Fruit fly (Drosophila melanogaster) whole organism, embryonic: ENCODE data around the gene CG7071.
A peak's percentile ranks its signal among the peaks of the same experiment; 100 is the strongest.

Experiments
- Abd-B ChIP-seq: fragments of 200-800 bp; sonication (Bioruptor generic); optimal IDR thresholded peaks from 2 replicates; lab custom pipeline; 2018; ENCODE audit warnings: missing biosample characterization, mild to moderate bottlenecking, missing genetic modification characterization, moderate library complexity
- Aef1 ChIP-seq: fragments of 200-800 bp; sonication (Bioruptor generic); IDR thresholded peaks from 3 replicates; pipeline ENCODE4 v1.3.6; 2022; ENCODE audit warnings: missing biosample characterization, missing genetic modification characterization
- Atf-2 ChIP-seq: fragments of 200-800 bp; sonication (Bioruptor generic); optimal IDR thresholded peaks from 2 replicates; lab custom pipeline; 2016; ENCODE audit warnings: missing biosample characterization, missing genetic modification characterization
- Atf6 ChIP-seq: fragments of 200-800 bp; sonication (Bioruptor generic); IDR thresholded peaks from 2 replicates; pipeline ENCODE4 v1.3.6; 2022; ENCODE audit warnings: missing biosample characterization, missing genetic modification characterization
- CG11247 ChIP-seq: fragments of 200-800 bp; sonication (Bioruptor generic); IDR thresholded peaks from 2 replicates; pipeline ENCODE4 v1.3.6; 2022; ENCODE audit warnings: missing biosample characterization, missing genetic modification characterization
- CG12071 ChIP-seq: fragments of 200-800 bp; sonication (Bioruptor generic); optimal IDR thresholded peaks from 3 replicates; lab custom pipeline; 2018; ENCODE audit warnings: missing biosample characterization, mild to moderate bottlenecking, missing genetic modification characterization
- CG12299 ChIP-seq: fragments of 200-800 bp; sonication (Bioruptor generic); optimal IDR thresholded peaks from 2 replicates; lab custom pipeline; 2018; ENCODE audit warnings: missing biosample characterization, mild to moderate bottlenecking, missing genetic modification characterization
- CG14014 ChIP-seq: fragments of 200-800 bp; sonication (Bioruptor generic); IDR thresholded peaks from 2 replicates; pipeline ENCODE4 v1.3.6; 2022; ENCODE audit warnings: missing biosample characterization, missing genetic modification characterization
- CG14667 ChIP-seq: fragments of 200-800 bp; sonication (Bioruptor generic); IDR thresholded peaks from 2 replicates; pipeline ENCODE4 v1.3.6; 2022; ENCODE audit warnings: missing biosample characterization, missing genetic modification characterization
- CG15514 ChIP-seq: fragments of 200-800 bp; sonication (Bioruptor generic); optimal IDR thresholded peaks from 3 replicates; lab custom pipeline; 2017; ENCODE audit warnings: missing biosample characterization, missing genetic modification characterization, mild to moderate bottlenecking, moderate library complexity, missing genetic modification reagents
- CG17328 ChIP-seq: fragments of 200-800 bp; sonication (Bioruptor generic); IDR thresholded peaks from 2 replicates; pipeline ENCODE4 v1.3.6; 2022; ENCODE audit warnings: missing biosample characterization, missing genetic modification characterization
- CG31224 ChIP-seq: fragments of 200-800 bp; sonication (Bioruptor generic); IDR thresholded peaks from 2 replicates; pipeline ENCODE4 v1.3.6; 2022; ENCODE audit warnings: missing biosample characterization, missing genetic modification characterization
- CG31388 ChIP-seq: fragments of 200-800 bp; sonication (Bioruptor generic); optimal IDR thresholded peaks from 2 replicates; lab custom pipeline; 2016; ENCODE audit warnings: missing biosample characterization, missing genetic modification characterization
- CG32532 ChIP-seq: fragments of 200-800 bp; sonication (Bioruptor generic); IDR thresholded peaks from 2 replicates; pipeline ENCODE4 v1.3.6; 2022; ENCODE audit warnings: missing biosample characterization, missing genetic modification characterization
- CG42726 ChIP-seq: fragments of 200-800 bp; sonication (Bioruptor generic); IDR thresholded peaks from 2 replicates; pipeline ENCODE4 v1.3.6; 2022; ENCODE audit warnings: missing biosample characterization, missing genetic modification characterization; ENCODE audit not compliant: partially characterized antibody
- CG4360 ChIP-seq: fragments of 200-800 bp; sonication (Bioruptor generic); IDR thresholded peaks from 2 replicates; pipeline ENCODE4 v1.3.6; 2022; ENCODE audit warnings: missing biosample characterization, missing genetic modification characterization
- CG5953 ChIP-seq: fragments of 200-800 bp; sonication (Bioruptor generic); IDR thresholded peaks from 2 replicates; pipeline ENCODE4 v1.3.6; 2022; ENCODE audit warnings: missing biosample characterization, missing genetic modification characterization
- CG6683 ChIP-seq: fragments of 200-800 bp; sonication (Bioruptor generic); optimal IDR thresholded peaks from 2 replicates; lab custom pipeline; 2017; ENCODE audit warnings: missing biosample characterization, mild to moderate bottlenecking, missing genetic modification characterization, missing genetic modification reagents
- CG7963 ChIP-seq: fragments of 200-800 bp; sonication (Bioruptor generic); IDR thresholded peaks from 3 replicates; pipeline ENCODE4 v1.3.6; 2022; ENCODE audit warnings: missing biosample characterization, missing genetic modification characterization; ENCODE audit not compliant: partially characterized antibody
- CG8478 ChIP-seq: fragments of >200 bp; optimal IDR thresholded peaks from 2 replicates; lab custom pipeline; 2018
- CG8765 ChIP-seq: fragments of 200-800 bp; sonication (Bioruptor generic); IDR thresholded peaks from 2 replicates; pipeline ENCODE4 v1.3.6; 2022; ENCODE audit warnings: missing biosample characterization, missing genetic modification characterization
- CG9727 ChIP-seq: fragments of 200-800 bp; sonication (Bioruptor generic); optimal IDR thresholded peaks from 3 replicates; lab custom pipeline; 2017; ENCODE audit warnings: missing biosample characterization, mild to moderate bottlenecking, missing genetic modification characterization
- CTCF ChIP-seq: fragments of 200-800 bp; sonication (Bioruptor generic); optimal IDR thresholded peaks from 2 replicates; lab custom pipeline; 2017; ENCODE audit warnings: missing biosample characterization, mild to moderate bottlenecking, missing genetic modification characterization, moderate library complexity
- Camta ChIP-seq: fragments of 200-800 bp; sonication (Bioruptor generic); optimal IDR thresholded peaks from 2 replicates; lab custom pipeline; 2016; ENCODE audit warnings: missing biosample characterization, missing genetic modification characterization
- CoRest ChIP-seq: fragments of 200-800 bp; sonication (Bioruptor generic); optimal IDR thresholded peaks from 3 replicates; lab custom pipeline; 2018; ENCODE audit warnings: missing biosample characterization, mild to moderate bottlenecking, missing genetic modification characterization, moderate library complexity
- Dek ChIP-seq: fragments of 200-800 bp; sonication (Bioruptor generic); optimal IDR thresholded peaks from 3 replicates; lab custom pipeline; 2019; ENCODE audit warnings: missing biosample characterization, mild to moderate bottlenecking, missing genetic modification characterization, moderate library complexity
- Fer1 ChIP-seq: fragments of 200-800 bp; sonication (Bioruptor generic); optimal IDR thresholded peaks from 2 replicates; lab custom pipeline; 2017; ENCODE audit warnings: missing biosample characterization, mild to moderate bottlenecking, missing genetic modification characterization
- Gug ChIP-seq: fragments of 200-800 bp; sonication (Bioruptor generic); IDR thresholded peaks from 4 replicates; pipeline ENCODE4 v1.3.6; 2022; ENCODE audit warnings: missing biosample characterization, missing genetic modification characterization
- HLH3B ChIP-seq: fragments of 200-800 bp; sonication (Bioruptor generic); IDR thresholded peaks from 2 replicates; pipeline ENCODE4 v1.3.6; 2022; ENCODE audit warnings: missing biosample characterization, missing genetic modification characterization
- Hsf ChIP-seq: fragments of 200-800 bp; sonication (Bioruptor generic); optimal IDR thresholded peaks from 3 replicates; lab custom pipeline; 2016; ENCODE audit warnings: missing biosample characterization, missing genetic modification characterization
- Meics ChIP-seq: fragments of 200-800 bp; sonication (Bioruptor generic); optimal IDR thresholded peaks from 2 replicates; lab custom pipeline; 2017; ENCODE audit warnings: missing biosample characterization, mild to moderate bottlenecking, missing genetic modification characterization
- NC2α ChIP-seq: fragments of 200-800 bp; sonication (Bioruptor generic); optimal IDR thresholded peaks from 2 replicates; lab custom pipeline; 2016; ENCODE audit warnings: missing biosample characterization, missing genetic modification characterization
- NFAT ChIP-seq: fragments of 200-800 bp; sonication (Bioruptor generic); IDR thresholded peaks from 2 replicates; pipeline ENCODE4 v1.3.6; 2022; ENCODE audit warnings: missing biosample characterization, missing genetic modification characterization
- Nf-YB ChIP-seq: fragments of 200-800 bp; sonication (Bioruptor generic); optimal IDR thresholded peaks from 3 replicates; lab custom pipeline; 2019; ENCODE audit warnings: missing biosample characterization, mild to moderate bottlenecking, missing genetic modification characterization, moderate library complexity
- PHDP ChIP-seq: fragments of 200-800 bp; sonication (Bioruptor generic); optimal IDR thresholded peaks from 3 replicates; lab custom pipeline; 2018; ENCODE audit warnings: missing biosample characterization, mild to moderate bottlenecking, missing genetic modification characterization, moderate library complexity
- Rx ChIP-seq: fragments of 200-800 bp; sonication (Bioruptor generic); IDR thresholded peaks from 2 replicates; pipeline ENCODE4 v1.3.6; 2022; ENCODE audit warnings: missing biosample characterization, missing genetic modification characterization
- Sry-β ChIP-seq: fragments of 200-800 bp; sonication (Bioruptor generic); optimal IDR thresholded peaks from 2 replicates; lab custom pipeline; 2018; ENCODE audit warnings: missing biosample characterization, mild to moderate bottlenecking, missing genetic modification characterization, moderate library complexity
- bcd ChIP-seq: fragments of 200-800 bp; sonication (Bioruptor generic); optimal IDR thresholded peaks from 2 replicates; lab custom pipeline; 2017; ENCODE audit warnings: missing biosample characterization, mild to moderate bottlenecking, missing genetic modification characterization
- cas ChIP-seq: fragments of 200-800 bp; sonication (Bioruptor generic); IDR thresholded peaks from 2 replicates; pipeline ENCODE4 v1.3.6; 2022; ENCODE audit warnings: missing biosample characterization, missing genetic modification characterization
- esg ChIP-seq: fragments of 200-800 bp; sonication (Bioruptor generic); conservative IDR thresholded peaks from 2 replicates; pipeline ENCODE4 v1.3.6; 2022; ENCODE audit warnings: missing biosample characterization, missing genetic modification characterization
- eve ChIP-seq, 2 experiments: fragments of >200 bp; optimal IDR thresholded peaks; 2 replicates each; lab custom pipeline; 2017; ENCODE audit warnings: missing biosample characterization in 2 of 2, missing genetic modification characterization in 2 of 2
- grau ChIP-seq: fragments of 200-800 bp; optimal IDR thresholded peaks from 3 replicates; lab custom pipeline; 2019; ENCODE audit warnings: missing biosample characterization, mild to moderate bottlenecking, missing genetic modification characterization, moderate library complexity
- maf-S ChIP-seq: fragments of 200-800 bp; sonication (Bioruptor generic); optimal IDR thresholded peaks from 2 replicates; lab custom pipeline; 2016; ENCODE audit warnings: missing biosample characterization, missing genetic modification characterization
- mld ChIP-seq: fragments of 200-800 bp; sonication (Bioruptor generic); IDR thresholded peaks from 3 replicates; pipeline ENCODE4 v1.3.6; 2022; ENCODE audit warnings: missing biosample characterization, missing genetic modification characterization; ENCODE audit not compliant: partially characterized antibody
- nmo ChIP-seq: fragments of 200-800 bp; sonication (Bioruptor generic); optimal IDR thresholded peaks from 2 replicates; lab custom pipeline; 2018; ENCODE audit warnings: missing biosample characterization, mild to moderate bottlenecking, missing genetic modification characterization, moderate library complexity
- odd ChIP-seq: fragments of 200-800 bp; sonication (Bioruptor generic); optimal IDR thresholded peaks from 2 replicates; lab custom pipeline; 2017; ENCODE audit warnings: missing biosample characterization, mild to moderate bottlenecking, missing genetic modification characterization
- sima ChIP-seq: fragments of 200-800 bp; sonication (Bioruptor generic); optimal IDR thresholded peaks from 2 replicates; lab custom pipeline; 2016; ENCODE audit warnings: missing biosample characterization, missing genetic modification characterization
- sr ChIP-seq: fragments of 200-800 bp; sonication (Bioruptor generic); IDR thresholded peaks from 3 replicates; pipeline ENCODE4 v1.3.6; 2022; ENCODE audit warnings: missing biosample characterization, missing genetic modification characterization
- trh ChIP-seq: fragments of 200-800 bp; sonication (Bioruptor generic); optimal IDR thresholded peaks from 2 replicates; lab custom pipeline; 2016; ENCODE audit warnings: missing biosample characterization, missing genetic modification characterization
- unc-4 ChIP-seq: fragments of 200-800 bp; sonication (Bioruptor generic); IDR thresholded peaks from 2 replicates; pipeline ENCODE4 v1.3.6; 2022; ENCODE audit warnings: missing biosample characterization, missing genetic modification characterization; ENCODE audit not compliant: partially characterized antibody

Gene CG7071

DNA sequence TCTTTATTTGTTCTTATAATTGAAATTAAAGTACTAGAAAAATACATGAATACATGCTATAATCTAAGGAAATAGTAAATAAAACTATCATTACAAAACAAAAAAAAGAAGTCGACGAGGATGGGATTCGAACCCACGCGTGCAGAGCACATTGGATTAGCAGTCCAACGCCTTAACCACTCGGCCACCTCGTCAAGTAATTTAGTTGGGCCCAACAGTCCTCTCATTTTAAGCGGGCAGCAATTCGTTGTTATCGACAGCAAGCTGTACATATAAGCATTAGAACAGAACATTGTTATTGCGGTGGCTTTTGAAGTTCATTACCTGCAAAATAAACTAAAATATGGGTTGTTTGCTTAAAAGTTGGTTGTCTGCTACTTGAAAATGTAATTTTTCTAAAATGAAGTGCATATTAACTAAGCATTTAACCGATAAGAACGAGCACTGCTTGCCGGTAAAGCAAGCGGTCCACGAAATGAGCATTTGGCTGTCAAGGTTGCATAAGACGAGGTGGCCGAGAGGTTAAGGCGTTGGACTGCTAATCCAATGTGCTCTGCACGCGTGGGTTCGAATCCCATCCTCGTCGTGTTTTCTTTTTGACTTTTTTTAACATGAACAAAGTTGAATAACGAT lies 34.8 kb downstream of the CG7071 start (continued):
- TF ChIP-seq maf-S (GFP tag; lab: Kevin White, UChicago) (no peak), CG8478 (lab: Kevin White, UChicago) (peak; percentile 81), CG17328 (0 out of 2 replicates have a peak, but pooled peaks have one; percentile 20), CG11247 (no peak), CG42726 (GFP tag; lab: Robert Waterston, UW) (peak; percentile 96), cas (GFP tag; lab: Robert Waterston, UW) (no peak), Atf6 (GFP tag; lab: Robert Waterston, UW) (0 out of 2 replicates have a peak, but pooled peaks have one; percentile 27), CG4360 (GFP tag; lab: Robert Waterston, UW) (0 out of 2 replicates have a peak, but pooled peaks have one; percentile 16), unc-4 (GFP tag; lab: Robert Waterston, UW) (peak; percentile 44; the same call in 1 of the 2 replicates), CG8765 (GFP tag; lab: Robert Waterston, UW) (no peak), CG7963 (GFP tag; lab: Robert Waterston, UW) (peak; percentile 88), CTCF (GFP tag; lab: Kevin White, UChicago) (peak; percentile 55), CG12299 (tag; lab: Kevin White, UChicago) (no peak), sr (no peak)
- TF ChIP-seq, all 482 proteins: peak for 54

DNA sequence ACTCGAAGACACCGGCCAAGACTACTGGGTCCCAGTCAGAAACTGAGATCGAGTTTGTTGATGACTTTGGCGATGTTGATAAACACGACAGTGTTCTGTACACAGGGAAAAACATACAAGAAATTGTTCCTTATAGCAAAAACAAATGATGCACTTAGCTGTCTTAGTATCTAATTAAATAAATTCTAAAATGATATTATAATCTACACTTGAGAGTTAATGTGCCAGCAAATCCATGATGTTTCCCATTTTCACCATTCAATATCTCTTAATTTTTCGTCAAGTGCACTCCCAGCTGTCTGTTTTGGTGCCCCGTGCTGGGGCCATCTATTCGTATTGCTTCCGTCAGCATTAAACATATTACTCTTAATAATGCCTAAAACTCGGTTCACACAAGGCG lies 37.8 kb downstream of the CG7071 start:
- TF ChIP-seq CG15514 (GFP tag; lab: Kevin White, UChicago), result peak; percentile 18
- TF ChIP-seq NFAT, result peak; percentile 60
- peak; percentile 35; the same call in 1 of the 3 replicates for TF ChIP-seq Aef1 (GFP tag; lab: Robert Waterston, UW)
- TF ChIP-seq trh (GFP tag; lab: Kevin White, UChicago), result no peak
- TF ChIP-seq Meics (GFP tag; lab: Kevin White, UChicago), result peak; percentile 41
- TF ChIP-seq HLH3B (GFP tag; lab: Robert Waterston, UW), result peak; percentile 53; the same call in 1 of the 2 replicates
- no peak for TF ChIP-seq Camta (GFP tag; lab: Kevin White, UChicago)
- no peak for TF ChIP-seq Fer1 (GFP tag; lab: Kevin White, UChicago)
- TF ChIP-seq CG6683 (GFP tag; lab: Kevin White, UChicago), result no peak
- TF ChIP-seq mld (GFP tag; lab: Robert Waterston, UW), result no peak
- TF ChIP-seq nmo, result peak; percentile 34
- TF ChIP-seq Sry-β, result no peak
- TF ChIP-seq Atf6 (GFP tag; lab: Robert Waterston, UW), result peak; percentile 49; the same call in 1 of the 2 replicates
- TF ChIP-seq PHDP (tag; lab: Kevin White, UChicago), result no peak
- peak; percentile 30 for TF ChIP-seq Abd-B
- peak; percentile 43 for TF ChIP-seq esg
- TF ChIP-seq Atf-2 (GFP tag; lab: Kevin White, UChicago), result no peak
- no peak for TF ChIP-seq odd (GFP tag; lab: Kevin White, UChicago)
- TF ChIP-seq Dek, result no peak
- TF ChIP-seq CG5953 (GFP tag; lab: Robert Waterston, UW), result no peak
- peak; percentile 16; the same call in 1 of the 4 replicates for TF ChIP-seq Gug (GFP tag; lab: Robert Waterston, UW)
- peak; percentile 27 for TF ChIP-seq bcd (GFP tag; lab: Kevin White, UChicago)
- TF ChIP-seq NC2α (GFP tag; lab: Kevin White, UChicago), result no peak
- TF ChIP-seq Nf-YB (GFP tag; lab: Kevin White, UChicago), result no peak
- no peak for TF ChIP-seq eve (GFP tag; optimal IDR thresholded peaks at IDR 0.05; lab: Kevin White, UChicago)
- TF ChIP-seq sima (GFP tag; lab: Kevin White, UChicago), result no peak
- peak; percentile 37 for TF ChIP-seq CG9727 (GFP tag; lab: Kevin White, UChicago)
- peak; percentile 42; the same call in 1 of the 2 replicates for TF ChIP-seq CG31224
- TF ChIP-seq Hsf (GFP tag; lab: Kevin White, UChicago), result peak; percentile 34
- TF ChIP-seq CG32532 (GFP tag; lab: Robert Waterston, UW), result peak; percentile 75
- TF ChIP-seq CG14014 (GFP tag; lab: Robert Waterston, UW), result peak; percentile 29; the same call in 1 of the 2 replicates
- TF ChIP-seq CG31388 (GFP tag; lab: Kevin White, UChicago), result no peak
- no peak for TF ChIP-seq CG12071 (GFP tag; lab: Kevin White, UChicago)
- TF ChIP-seq CG14667 (GFP tag; lab: Robert Waterston, UW), result 0 out of 2 replicates have a peak, but pooled peaks have one; percentile 15
- peak; percentile 18 for TF ChIP-seq CoRest (tag; lab: Kevin White, UChicago)
- TF ChIP-seq Rx (GFP tag; lab: Robert Waterston, UW), result no peak
- TF ChIP-seq grau (tag; lab: Kevin White, UChicago), result no peak
